Fruit fly (Drosophila melanogaster) whole organism, embryonic: ENCODE measurements around the gene Dhc62B.
A peak's percentile ranks its signal among the peaks of the same experiment; 100 is the strongest.

Experiments
- BEAF-32 ChIP-seq: fragments of 200-800 bp; sonication (Bioruptor generic); optimal IDR thresholded peaks from 3 replicates; lab custom pipeline; 2017; ENCODE audit warnings: missing biosample characterization, missing genetic modification characterization, mild to moderate bottlenecking, moderate library complexity, missing genetic modification reagents
- CG10654 ChIP-seq: fragments of 200-800 bp; sonication (Bioruptor generic); optimal IDR thresholded peaks from 2 replicates; lab custom pipeline; 2016; ENCODE audit warnings: missing biosample characterization, missing genetic modification characterization
- CG12155 ChIP-seq: fragments of 200-800 bp; sonication (Bioruptor generic); optimal IDR thresholded peaks from 3 replicates; lab custom pipeline; 2016; ENCODE audit warnings: missing biosample characterization, missing genetic modification characterization
- CG12744 ChIP-seq: fragments of 200-800 bp; sonication (Bioruptor generic); optimal IDR thresholded peaks from 2 replicates; lab custom pipeline; 2016; ENCODE audit warnings: missing biosample characterization, missing genetic modification characterization
- CG13775 ChIP-seq: fragments of 200-800 bp; sonication (Bioruptor generic); optimal IDR thresholded peaks from 3 replicates; lab custom pipeline; 2017; ENCODE audit warnings: missing biosample characterization, mild to moderate bottlenecking, missing genetic modification characterization
- CG1832 ChIP-seq: fragments of 200-800 bp; sonication (Bioruptor generic); optimal IDR thresholded peaks from 2 replicates; lab custom pipeline; 2017; ENCODE audit warnings: missing biosample characterization, mild to moderate bottlenecking, missing genetic modification characterization, inconsistent platforms
- CG18619 ChIP-seq: fragments of 200-800 bp; sonication (Bioruptor generic); optimal IDR thresholded peaks from 3 replicates; lab custom pipeline; 2017; ENCODE audit warnings: missing biosample characterization, mild to moderate bottlenecking, missing genetic modification characterization
- CG3065 ChIP-seq: fragments of 200-800 bp; sonication (Bioruptor generic); optimal IDR thresholded peaks from 2 replicates; lab custom pipeline; 2016; ENCODE audit warnings: missing biosample characterization, missing genetic modification characterization
- CG34224 ChIP-seq: fragments of 200-800 bp; sonication (Bioruptor generic); IDR thresholded peaks from 3 replicates; pipeline ENCODE4 v1.3.6; 2022; ENCODE audit warnings: missing biosample characterization, missing genetic modification characterization; ENCODE audit not compliant: partially characterized antibody
- CG4360 ChIP-seq: fragments of 200-800 bp; sonication (Bioruptor generic); IDR thresholded peaks from 2 replicates; pipeline ENCODE4 v1.3.6; 2022; ENCODE audit warnings: missing biosample characterization, missing genetic modification characterization
- CG4730 ChIP-seq: fragments of 200-800 bp; sonication (Bioruptor generic); IDR thresholded peaks from 2 replicates; pipeline ENCODE4 v1.3.6; 2022; ENCODE audit warnings: missing biosample characterization, missing genetic modification characterization
- CG6791 ChIP-seq: fragments of 200-800 bp; sonication (Bioruptor generic); IDR thresholded peaks from 3 replicates; pipeline ENCODE4 v1.3.6; 2022; ENCODE audit warnings: missing biosample characterization, missing genetic modification characterization; ENCODE audit not compliant: partially characterized antibody
- CG7357 ChIP-seq: fragments of 200-800 bp; sonication (Bioruptor generic); IDR thresholded peaks from 3 replicates; pipeline ENCODE4 v1.3.6; 2022; ENCODE audit warnings: missing biosample characterization, missing genetic modification characterization
- CG7786 ChIP-seq: fragments of 200-800 bp; sonication (Bioruptor generic); optimal IDR thresholded peaks from 2 replicates; lab custom pipeline; 2016; ENCODE audit warnings: missing biosample characterization, missing genetic modification characterization
- CG8281 ChIP-seq: fragments of 200-800 bp; sonication (Bioruptor generic); optimal IDR thresholded peaks from 2 replicates; lab custom pipeline; 2018; ENCODE audit warnings: missing biosample characterization, mild to moderate bottlenecking, missing genetic modification characterization, moderate library complexity
- CG9215 ChIP-seq: fragments of 200-800 bp; sonication (Bioruptor generic); IDR thresholded peaks from 2 replicates; pipeline ENCODE4 v1.3.6; 2022; ENCODE audit warnings: missing biosample characterization, missing genetic modification characterization
- Chrac-16 ChIP-seq: fragments of 200-800 bp; sonication (Bioruptor generic); optimal IDR thresholded peaks from 3 replicates; lab custom pipeline; 2016; ENCODE audit warnings: missing biosample characterization, missing genetic modification characterization
- CrebB ChIP-seq: fragments of 200-800 bp; sonication (Bioruptor generic); optimal IDR thresholded peaks from 3 replicates; lab custom pipeline; 2018; ENCODE audit warnings: missing biosample characterization, mild to moderate bottlenecking, missing genetic modification characterization
- Dref ChIP-seq: fragments of 200-800 bp; sonication (Bioruptor generic); IDR thresholded peaks from 2 replicates; pipeline ENCODE4 v1.3.6; 2022; ENCODE audit warnings: missing biosample characterization, missing genetic modification characterization
- Drgx ChIP-seq: fragments of 200-800 bp; sonication (Bioruptor generic); IDR thresholded peaks from 2 replicates; pipeline ENCODE4 v1.3.6; 2022; ENCODE audit warnings: missing biosample characterization, missing genetic modification characterization
- Ets65A ChIP-seq: fragments of 200-800 bp; sonication (Bioruptor generic); peaks from one replicate; lab custom pipeline; 2016; ENCODE audit warnings: missing biosample characterization, missing genetic modification characterization
- H15 ChIP-seq: fragments of 200-800 bp; sonication (Bioruptor generic); IDR thresholded peaks from 3 replicates; pipeline ENCODE4 v1.3.6; 2022; ENCODE audit warnings: missing biosample characterization, missing genetic modification characterization
- MESR4 ChIP-seq: fragments of 200-800 bp; sonication (Bioruptor generic); optimal IDR thresholded peaks from 2 replicates; lab custom pipeline; 2018; ENCODE audit warnings: missing biosample characterization, mild to moderate bottlenecking, missing genetic modification characterization, moderate library complexity
- Mad ChIP-seq: fragments of 200-800 bp; sonication (Bioruptor generic); optimal IDR thresholded peaks from 2 replicates; lab custom pipeline; 2016; ENCODE audit warnings: missing biosample characterization, missing genetic modification characterization
- Med ChIP-seq: fragments of 200-800 bp; sonication (Bioruptor generic); peaks from one replicate; lab custom pipeline; 2016; ENCODE audit warnings: missing biosample characterization, missing genetic modification characterization, mild to moderate bottlenecking, inconsistent platforms, moderate library complexity
- Nf-YA ChIP-seq: fragments of 200-800 bp; sonication (Bioruptor generic); IDR thresholded peaks from 2 replicates; pipeline ENCODE4 v1.3.6; 2022; ENCODE audit warnings: missing biosample characterization, missing genetic modification characterization
- Opbp ChIP-seq: fragments of 200-800 bp; sonication (Bioruptor generic); IDR thresholded peaks from 3 replicates; pipeline ENCODE4 v1.3.6; 2022; ENCODE audit warnings: missing biosample characterization, missing genetic modification characterization; ENCODE audit not compliant: partially characterized antibody
- TFAM ChIP-seq: fragments of 200-800 bp; sonication (Bioruptor generic); optimal IDR thresholded peaks from 2 replicates; lab custom pipeline; 2017; ENCODE audit warnings: missing biosample characterization, missing genetic modification characterization, inconsistent platforms
- ato ChIP-seq: fragments of 200-800 bp; sonication (Bioruptor generic); IDR thresholded peaks from 2 replicates; pipeline ENCODE4 v1.3.6; 2022; ENCODE audit warnings: missing biosample characterization, missing genetic modification characterization; ENCODE audit not compliant: partially characterized antibody
- az2 ChIP-seq: fragments of 200-800 bp; sonication (Bioruptor generic); optimal IDR thresholded peaks from 3 replicates; lab custom pipeline; 2016; ENCODE audit warnings: missing biosample characterization, missing genetic modification characterization
- danr ChIP-seq: fragments of 200-800 bp; sonication (Bioruptor generic); IDR thresholded peaks from 2 replicates; pipeline ENCODE4 v1.3.6; 2022; ENCODE audit warnings: missing biosample characterization, missing genetic modification characterization
- esg ChIP-seq: fragments of 200-800 bp; sonication (Bioruptor generic); conservative IDR thresholded peaks from 2 replicates; pipeline ENCODE4 v1.3.6; 2022; ENCODE audit warnings: missing biosample characterization, missing genetic modification characterization
- fd64A ChIP-seq: fragments of 200-800 bp; sonication (Bioruptor generic); optimal IDR thresholded peaks from 3 replicates; lab custom pipeline; 2018; ENCODE audit warnings: missing biosample characterization, mild to moderate bottlenecking, missing genetic modification characterization
- gem ChIP-seq: fragments of 200-800 bp; sonication (Bioruptor generic); optimal IDR thresholded peaks from 2 replicates; lab custom pipeline; 2019; ENCODE audit warnings: missing biosample characterization, mild to moderate bottlenecking, missing genetic modification characterization, moderate library complexity
- hkb ChIP-seq, 2 experiments: fragments of 200-800 bp in 1 of 2; fragments of >200 bp in 1 of 2; sonication (Bioruptor generic) in 1 of 2; IDR thresholded peaks in 1 of 2; optimal IDR thresholded peaks in 1 of 2; 2 replicates each; pipeline versions ENCODE4 v1.3.6 to Lab custom; 2017 to 2022; ENCODE audit warnings: missing biosample characterization in 1 of 2, missing genetic modification characterization in 1 of 2
- hth ChIP-seq: fragments of >200 bp; optimal IDR thresholded peaks from 2 replicates; lab custom pipeline; 2017; ENCODE audit warnings: inconsistent platforms
- org-1 ChIP-seq: fragments of 200-800 bp; sonication (Bioruptor generic); optimal IDR thresholded peaks from 2 replicates; lab custom pipeline; 2017; ENCODE audit warnings: missing biosample characterization, missing genetic modification characterization
- pan ChIP-seq, 4 experiments: fragments of >200 bp in 3 of 4; fragments of 200-800 bp in 1 of 4; sonication (Bioruptor generic) in 1 of 4; optimal IDR thresholded peaks in 3 of 4; IDR thresholded peaks in 1 of 4; 2 replicates each; pipeline versions ENCODE4 v1.3.6 to Lab custom; 2017 to 2022; ENCODE audit warnings: missing biosample characterization in 2 of 4, missing genetic modification characterization in 2 of 4, mixed read lengths in 1 of 4
- ro ChIP-seq: fragments of 200-800 bp; sonication (Bioruptor generic); IDR thresholded peaks from 2 replicates; pipeline ENCODE4 v1.3.6; 2022; ENCODE audit warnings: missing biosample characterization, missing genetic modification characterization
- sc ChIP-seq, 3 experiments: fragments of >200 bp in 2 of 3; fragments of 200-800 bp in 1 of 3; sonication (Bioruptor generic) in 1 of 3; optimal IDR thresholded peaks; 2 replicates in 2 of 3; 3 replicates in 1 of 3; lab custom pipeline; 2017; ENCODE audit warnings: mild to moderate bottlenecking in 1 of 3, missing biosample characterization in 1 of 3, missing genetic modification characterization in 1 of 3, missing genetic modification reagents in 1 of 3
- sna ChIP-seq: fragments of 200-800 bp; sonication (Bioruptor generic); IDR thresholded peaks from 2 replicates; pipeline ENCODE4 v1.3.6; 2022; ENCODE audit warnings: missing biosample characterization, missing genetic modification characterization; ENCODE audit not compliant: partially characterized antibody
- so ChIP-seq: fragments of 200-800 bp; sonication (Bioruptor generic); IDR thresholded peaks from 3 replicates; pipeline ENCODE4 v1.3.6; 2022; ENCODE audit warnings: missing biosample characterization, missing genetic modification characterization
- sob ChIP-seq: fragments of 200-800 bp; sonication (Bioruptor generic); IDR thresholded peaks from 2 replicates; pipeline ENCODE4 v1.3.6; 2022; ENCODE audit warnings: missing biosample characterization, missing genetic modification characterization
- trem ChIP-seq: fragments of 200-800 bp; optimal IDR thresholded peaks from 3 replicates; lab custom pipeline; 2019; ENCODE audit warnings: missing biosample characterization, mild to moderate bottlenecking, missing genetic modification characterization, moderate library complexity
- unc-4 ChIP-seq: fragments of 200-800 bp; sonication (Bioruptor generic); IDR thresholded peaks from 2 replicates; pipeline ENCODE4 v1.3.6; 2022; ENCODE audit warnings: missing biosample characterization, missing genetic modification characterization; ENCODE audit not compliant: partially characterized antibody
- vnd ChIP-seq: fragments of 200-800 bp; sonication (Bioruptor generic); IDR thresholded peaks from 3 replicates; pipeline ENCODE4 v1.3.6; 2022; ENCODE audit warnings: missing biosample characterization, missing genetic modification characterization; ENCODE audit not compliant: partially characterized antibody
- yki ChIP-seq: fragments of >200 bp; optimal IDR thresholded peaks from 3 replicates; lab custom pipeline; 2018

Dhc62B gene

dm6 chr3L:1777249-1777648 is 5.7 kb upstream of the Dhc62B start, which contains the start of the genes CG2021 and mRpL46 (continued):
- TF ChIP-seq unc-4 (GFP tag; lab: Robert Waterston, UW) (no peak), TFAM (no peak), gem (tag; lab: Kevin White, UChicago) (no peak), Opbp (GFP tag; lab: Robert Waterston, UW) (peak; percentile 41; the same call in 2 of the 3 replicates), sna (GFP tag; lab: Robert Waterston, UW) (peak; percentile 48; the same call in 1 of the 2 replicates), CG34224 (GFP tag; lab: Robert Waterston, UW) (peak; percentile 38; the same call in 2 of the 3 replicates), trem (peak; percentile 5), Med (peak; percentile 59), pan (optimal IDR thresholded peaks at IDR 0.05; lab: Kevin White, UChicago) (no peak), pan (GFP tag; optimal IDR thresholded peaks at IDR 0.05 in 1 of 2, IDR thresholded peaks at IDR 0.05 in 1 of 2) (no peak), danr (GFP tag; lab: Robert Waterston, UW) (no peak), CG7786 (GFP tag; lab: Kevin White, UChicago) (no peak), Mad (GFP tag; lab: Kevin White, UChicago) (no peak), CG9215 (no peak), BEAF-32 (peak; percentile 8), Nf-YA (GFP tag; lab: Robert Waterston, UW) (no peak), MESR4 (peak; percentile 68), CG10654 (GFP tag; lab: Kevin White, UChicago) (no peak), hth (lab: Kevin White, UChicago) (no peak), H15 (GFP tag; lab: Robert Waterston, UW) (no peak), ato (GFP tag; lab: Robert Waterston, UW) (peak; percentile 32; the same call in 1 of the 2 replicates), CG7357 (GFP tag; lab: Robert Waterston, UW) (no peak), vnd (GFP tag; lab: Robert Waterston, UW) (0 out of 3 replicates have a peak, but pooled peaks have one; percentile 35), Dref (GFP tag; lab: Robert Waterston, UW) (peak; percentile 62), CG4360 (GFP tag; lab: Robert Waterston, UW) (no peak)

- peak; percentile 83 for TF ChIP-seq CG6791 (GFP tag; lab: Robert Waterston, UW)
- no peak for TF ChIP-seq CG1832 (GFP tag; lab: Kevin White, UChicago)
- TF ChIP-seq CG12155 (GFP tag; lab: Kevin White, UChicago): peak; percentile 95
- peak; percentile 98 for TF ChIP-seq az2
- no peak for TF ChIP-seq CG12744 (GFP tag; lab: Kevin White, UChicago)
- peak; percentile 88 for TF ChIP-seq CG7357 (GFP tag; lab: Robert Waterston, UW)
- TF ChIP-seq CG18619 (GFP tag; lab: Kevin White, UChicago): peak; percentile 97
- no peak for TF ChIP-seq yki (lab: Kevin White, UChicago)
- peak; percentile 97 for TF ChIP-seq Ets65A (GFP tag; lab: Kevin White, UChicago)
- peak; percentile 88 for TF ChIP-seq org-1
- TF ChIP-seq sc (optimal IDR thresholded peaks at IDR 0.05; lab: Kevin White, UChicago): no peak
- TF ChIP-seq sc (GFP tag; optimal IDR thresholded peaks at IDR 0.05; lab: Kevin White, UChicago): peak; percentile 96
- no peak for TF ChIP-seq fd64A (GFP tag; lab: Kevin White, UChicago)
- TF ChIP-seq CG4730 (GFP tag; lab: Robert Waterston, UW): peak; percentile 94
- no peak for TF ChIP-seq CG8281 (tag; lab: Kevin White, UChicago)
- peak; percentile 96 for TF ChIP-seq Drgx (GFP tag; lab: Robert Waterston, UW)
- TF ChIP-seq so (GFP tag; lab: Robert Waterston, UW): peak; percentile 99
- no peak for TF ChIP-seq CG3065 (GFP tag; lab: Kevin White, UChicago)
- TF ChIP-seq Chrac-16 (GFP tag; lab: Kevin White, UChicago): peak; percentile 97
- peak; percentile 96 for TF ChIP-seq ro
- peak; percentile 98 for TF ChIP-seq esg (GFP tag; lab: Robert Waterston, UW)
- TF ChIP-seq sob (GFP tag; lab: Robert Waterston, UW): peak; percentile 99
- peak; percentile 93 for TF ChIP-seq CrebB (tag; lab: Kevin White, UChicago)
- TF ChIP-seq CG13775 (GFP tag; lab: Kevin White, UChicago): peak; percentile 96
- TF ChIP-seq hkb (optimal IDR thresholded peaks at IDR 0.05; lab: Kevin White, UChicago): no peak
- TF ChIP-seq hkb (GFP tag; IDR thresholded peaks at IDR 0.05; lab: Robert Waterston, UW): peak; percentile 98
Measured at dm6 chr3L:1774713-1775648, 3.4 kb upstream of the Dhc62B start, which contains the start of the genes CG13933 and PolD2. Gene CG13933, minus strand, starts transcription at chr3L:1775147. Gene PolD2, plus strand, starts transcription at chr3L:1775633.
